Worm (Caenorhabditis elegans) whole organism, late embryonic: ENCODE results near the gene fipp-1.

Experiments
- C08G9.2 ChIP-seq: sonication (generic microtip); optimal IDR thresholded peaks from 2 replicates; lab custom pipeline; 2016; ENCODE audit warnings: mild to moderate bottlenecking, missing genetic modification characterization, moderate library complexity, missing compliant biosample characterization
- C38D4.7 ChIP-seq: fragments of 200-800 bp; sonication (Bioruptor generic); optimal IDR thresholded peaks from 2 replicates; lab custom pipeline; 2018; ENCODE audit warnings: mild to moderate bottlenecking, missing genetic modification characterization, moderate library complexity, missing compliant biosample characterization
- K02D7.2 ChIP-seq: sonication (generic microtip); optimal IDR thresholded peaks from 2 replicates; lab custom pipeline; 2017; ENCODE audit warnings: mild to moderate bottlenecking, missing genetic modification characterization, missing compliant biosample characterization
- T23F11.4 ChIP-seq: fragments of 200-800 bp; sonication (Bioruptor generic); optimal IDR thresholded peaks from 2 replicates; lab custom pipeline; 2018; ENCODE audit warnings: mild to moderate bottlenecking, missing genetic modification characterization, missing compliant biosample characterization
- Y22D7AL.16 ChIP-seq: sonication (generic microtip); optimal IDR thresholded peaks from 2 replicates; lab custom pipeline; 2016; ENCODE audit warnings: missing genetic modification characterization, missing compliant biosample characterization
- ceh-18 ChIP-seq: sonication (generic microtip); optimal IDR thresholded peaks from 2 replicates; lab custom pipeline; 2016; ENCODE audit warnings: missing genetic modification characterization, missing compliant biosample characterization
- ceh-19 ChIP-seq: fragments of 200-800 bp; sonication (Bioruptor generic); optimal IDR thresholded peaks from 2 replicates; lab custom pipeline; 2018; ENCODE audit warnings: mild to moderate bottlenecking, missing genetic modification characterization, missing compliant biosample characterization
- ceh-2 ChIP-seq: sonication (generic microtip); optimal IDR thresholded peaks from 2 replicates; lab custom pipeline; 2016; ENCODE audit warnings: missing genotype, missing genetic modification characterization, missing compliant biosample characterization
- ceh-30 ChIP-seq: fragments of 150-350 bp; optimal IDR thresholded peaks from 2 replicates; lab custom pipeline; 2014; ENCODE audit warnings: missing biosample characterization, missing genetic modification characterization
- ceh-31 ChIP-seq: sonication (generic microtip); optimal IDR thresholded peaks from 2 replicates; lab custom pipeline; 2016; ENCODE audit warnings: missing genetic modification characterization, missing compliant biosample characterization
- ceh-45 ChIP-seq: fragments of 200-800 bp; sonication (Bioruptor generic); IDR thresholded peaks from 2 replicates; pipeline ENCODE4 v1.3.6; 2022; ENCODE audit warnings: missing genetic modification reagents, missing genetic modification characterization, missing compliant biosample characterization
- ceh-48 ChIP-seq: sonication (generic microtip); optimal IDR thresholded peaks from 2 replicates; lab custom pipeline; 2016; ENCODE audit warnings: missing genetic modification characterization, inconsistent platforms, missing compliant biosample characterization
- ceh-6 ChIP-seq: fragments of 200-800 bp; sonication (Bioruptor generic); optimal IDR thresholded peaks from 2 replicates; lab custom pipeline; 2018; ENCODE audit warnings: mild to moderate bottlenecking, missing genetic modification characterization, missing compliant biosample characterization
- che-1 ChIP-seq: sonication (generic microtip); optimal IDR thresholded peaks from 2 replicates; lab custom pipeline; 2016; ENCODE audit warnings: mild to moderate bottlenecking, missing genetic modification characterization, missing compliant biosample characterization
- dmd-4 ChIP-seq: sonication (generic microtip); optimal IDR thresholded peaks from 2 replicates; lab custom pipeline; 2016; ENCODE audit warnings: borderline replicate concordance, missing genetic modification characterization, missing compliant biosample characterization
- dve-1 ChIP-seq: sonication (generic microtip); optimal IDR thresholded peaks from 2 replicates; lab custom pipeline; 2017; ENCODE audit warnings: antibody characterized with exemption, mild to moderate bottlenecking, missing genetic modification characterization, missing compliant biosample characterization
- eyg-1 ChIP-seq: sonication (generic microtip); optimal IDR thresholded peaks from 2 replicates; lab custom pipeline; 2016; ENCODE audit warnings: missing genotype, missing genetic modification characterization, missing compliant biosample characterization
- fax-1 ChIP-seq: sonication (generic microtip); optimal IDR thresholded peaks from 2 replicates; lab custom pipeline; 2016; ENCODE audit warnings: missing genotype, missing genetic modification characterization, missing compliant biosample characterization
- fkh-6 ChIP-seq: sonication (generic microtip); optimal IDR thresholded peaks from 2 replicates; lab custom pipeline; 2016; ENCODE audit warnings: missing genetic modification characterization, missing compliant biosample characterization
- gmeb-2 ChIP-seq: sonication (generic microtip); optimal IDR thresholded peaks from 2 replicates; lab custom pipeline; 2016; ENCODE audit warnings: missing genetic modification characterization, inconsistent platforms, missing compliant biosample characterization
- hlh-30 ChIP-seq: sonication (generic microtip); optimal IDR thresholded peaks from 2 replicates; lab custom pipeline; 2017; ENCODE audit warnings: antibody characterized with exemption, missing genetic modification characterization, missing compliant biosample characterization; ENCODE audit not compliant: insufficient read depth
- hlh-6 ChIP-seq: sonication (generic microtip); optimal IDR thresholded peaks from 2 replicates; lab custom pipeline; 2016; ENCODE audit warnings: missing genotype, missing genetic modification characterization, missing compliant biosample characterization
- hlh-8 ChIP-seq: sonication (generic microtip); optimal IDR thresholded peaks from 2 replicates; lab custom pipeline; 2016; ENCODE audit warnings: missing genotype, missing genetic modification characterization, missing compliant biosample characterization
- lim-6 ChIP-seq: sonication (generic microtip); optimal IDR thresholded peaks from 2 replicates; lab custom pipeline; 2016; ENCODE audit warnings: missing genetic modification characterization, missing compliant biosample characterization
- madf-2 ChIP-seq: sonication (generic microtip); optimal IDR thresholded peaks from 2 replicates; lab custom pipeline; 2017; ENCODE audit warnings: missing genetic modification characterization, missing compliant biosample characterization
- mec-3 ChIP-seq: sonication (generic microtip); optimal IDR thresholded peaks from 2 replicates; lab custom pipeline; 2016; ENCODE audit warnings: borderline replicate concordance, missing genetic modification characterization, missing compliant biosample characterization
- nfya-1 ChIP-seq: sonication (generic microtip); optimal IDR thresholded peaks from 2 replicates; lab custom pipeline; 2017; ENCODE audit warnings: missing genetic modification characterization, mild to moderate bottlenecking, missing compliant biosample characterization, antibody characterized with exemption, moderate library complexity
- nhr-11 ChIP-seq: fragments of 150-350 bp; optimal IDR thresholded peaks from 2 replicates; lab custom pipeline; 2014; ENCODE audit warnings: missing biosample characterization, missing genetic modification characterization
- nhr-232 ChIP-seq: sonication (generic microtip); optimal IDR thresholded peaks from 2 replicates; lab custom pipeline; 2016; ENCODE audit warnings: missing genetic modification characterization, missing compliant biosample characterization
- odd-2 ChIP-seq: sonication (generic microtip); optimal IDR thresholded peaks from 2 replicates; lab custom pipeline; 2017; ENCODE audit warnings: antibody characterized with exemption, mild to moderate bottlenecking, missing genetic modification characterization, missing compliant biosample characterization
- pat-9 ChIP-seq: fragments of 200-800 bp; sonication (Bioruptor generic); optimal IDR thresholded peaks from 2 replicates; lab custom pipeline; 2018; ENCODE audit warnings: mild to moderate bottlenecking, missing genetic modification characterization, moderate library complexity, missing compliant biosample characterization
- pax-1 ChIP-seq: fragments of 150-350 bp; optimal IDR thresholded peaks from 2 replicates; lab custom pipeline; 2014; ENCODE audit warnings: missing biosample characterization, missing genetic modification characterization
- pha-4 ChIP-seq: fragments of 150-350 bp; optimal IDR thresholded peaks from 2 replicates; lab custom pipeline; 2018; ENCODE audit warnings: missing biosample characterization, missing genetic modification reagents, missing genetic modification characterization
- rnt-1 ChIP-seq: sonication (generic microtip); optimal IDR thresholded peaks from 2 replicates; lab custom pipeline; 2016; ENCODE audit warnings: missing genetic modification characterization, missing compliant biosample characterization
- sdc-2 ChIP-seq: sonication (generic microtip); optimal IDR thresholded peaks from 2 replicates; lab custom pipeline; 2016; ENCODE audit warnings: missing genotype, missing genetic modification characterization, missing compliant biosample characterization
- sox-2 ChIP-seq: fragments of 200-800 bp; sonication (Bioruptor generic); IDR thresholded peaks from 2 replicates; pipeline ENCODE4 v1.3.6; 2022; ENCODE audit warnings: missing genetic modification reagents, missing genetic modification characterization, missing compliant biosample characterization
- sox-4 ChIP-seq: sonication (generic microtip); optimal IDR thresholded peaks from 2 replicates; lab custom pipeline; 2017; ENCODE audit warnings: mild to moderate bottlenecking, missing genetic modification characterization, inconsistent platforms, missing compliant biosample characterization
- syd-9 ChIP-seq: sonication (generic microtip); optimal IDR thresholded peaks from 2 replicates; lab custom pipeline; 2016; ENCODE audit warnings: mild to moderate bottlenecking, missing genetic modification characterization, moderate library complexity, missing compliant biosample characterization
- tbx-7 ChIP-seq: sonication (generic microtip); optimal IDR thresholded peaks from 2 replicates; lab custom pipeline; 2016; ENCODE audit warnings: missing genotype, missing genetic modification characterization, missing compliant biosample characterization
- unc-3 ChIP-seq, 2 experiments: fragments of 200-800 bp in 1 of 2; sonication (Bioruptor generic) in 1 of 2; sonication (generic microtip) in 1 of 2; conservative IDR thresholded peaks in 1 of 2; optimal IDR thresholded peaks in 1 of 2; 2 replicates each; pipeline versions ENCODE4 v1.3.6 to Lab custom; 2016 to 2022; ENCODE audit warnings: missing compliant biosample characterization in 2 of 2, missing genetic modification characterization in 2 of 2, missing genetic modification reagents in 1 of 2
- unc-42 ChIP-seq: sonication (generic microtip); optimal IDR thresholded peaks from 2 replicates; lab custom pipeline; 2016; ENCODE audit warnings: missing genotype, missing genetic modification characterization, missing compliant biosample characterization
- unc-55 ChIP-seq: sonication (generic microtip); optimal IDR thresholded peaks from 2 replicates; lab custom pipeline; 2017; ENCODE audit warnings: missing biosample characterization, missing genetic modification reagents, missing genetic modification characterization
- unc-86 ChIP-seq: sonication (generic microtip); optimal IDR thresholded peaks from 2 replicates; lab custom pipeline; 2016; ENCODE audit warnings: missing genetic modification characterization, missing compliant biosample characterization
- zip-5 ChIP-seq: sonication (generic microtip); optimal IDR thresholded peaks from 2 replicates; lab custom pipeline; 2016; ENCODE audit warnings: missing genetic modification characterization, missing compliant biosample characterization
- ztf-16 ChIP-seq: sonication (generic microtip); optimal IDR thresholded peaks from 2 replicates; lab custom pipeline; 2017; ENCODE audit warnings: missing genetic modification characterization, missing compliant biosample characterization

Gene fipp-1

DNA sequence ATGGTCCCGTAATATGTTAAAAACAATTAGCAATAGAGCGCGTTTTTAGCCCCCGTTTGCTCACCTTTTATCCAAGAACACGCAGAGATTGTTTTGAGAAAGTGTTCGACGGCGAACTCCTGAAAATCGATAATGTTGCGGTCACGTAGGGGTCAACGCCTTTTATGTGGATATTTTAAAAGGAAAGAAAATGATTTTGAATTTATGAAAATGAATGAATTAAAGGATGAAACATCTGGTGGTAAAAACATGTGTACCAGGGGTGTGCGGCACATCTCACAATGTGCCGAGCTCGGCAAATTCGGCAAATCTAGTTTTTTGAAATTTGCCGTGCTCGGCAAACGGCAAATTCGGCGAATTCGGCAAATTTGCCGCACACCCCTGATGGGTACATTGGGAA lies 28.5 kb downstream of the fipp-1 start, which contains the start of gene F13A2.4:
Gene F13A2.4, minus strand, starts transcription at position 101 of the 400 bp plus-strand sequence.
- TF ChIP-seq gmeb-2 (tag; lab: Kevin White, UChicago) (no peak), pax-1 (tag; lab: Kevin White, UChicago) (no peak), sox-4 (tag; lab: Kevin White, UChicago) (no peak), nhr-232 (tag; lab: Kevin White, UChicago) (no peak), hlh-6 (tag; lab: Kevin White, UChicago) (no peak), Y22D7AL.16 (no peak), odd-2 (tag; lab: Kevin White, UChicago) (no peak), nfya-1 (tag; lab: Kevin White, UChicago) (no peak), ceh-30 (tag; lab: Kevin White, UChicago) (no peak), sdc-2 (tag; lab: Kevin White, UChicago) (no peak), lim-6 (tag; lab: Kevin White, UChicago) (no peak), unc-86 (tag; lab: Kevin White, UChicago) (no peak), eyg-1 (no peak), syd-9 (tag; lab: Kevin White, UChicago) (no peak), ceh-6 (GFP tag; lab: Kevin White, UChicago) (no peak), ceh-48 (tag; lab: Kevin White, UChicago) (no peak), ceh-31 (no peak)

DNA sequence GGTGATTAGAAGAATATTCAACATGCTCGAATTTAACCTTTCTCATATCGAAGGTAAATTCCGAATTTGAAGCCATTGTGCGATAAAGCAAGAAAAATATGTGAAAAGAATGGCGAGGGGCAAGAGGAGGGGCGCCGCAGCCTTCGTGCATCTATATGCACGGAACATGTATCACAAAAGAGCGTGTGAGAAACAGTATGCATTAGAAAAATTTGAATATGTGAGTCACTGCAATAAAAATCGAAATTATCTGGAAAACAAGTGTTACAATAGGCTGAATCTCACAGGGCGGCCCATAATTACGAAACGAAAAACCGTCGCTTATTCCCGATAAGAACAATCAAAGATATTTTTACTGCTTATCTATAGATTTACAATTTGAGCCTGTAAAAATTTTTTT lies 30.3 kb downstream of the fipp-1 start, which contains the start of gene F13A2.5:
Gene F13A2.5, minus strand, starts transcription at position 101 of the 400 bp plus-strand sequence.
- no peak for TF ChIP-seq che-1 (tag; lab: Kevin White, UChicago)
- no peak for TF ChIP-seq ceh-18
- no peak for TF ChIP-seq dve-1 (tag; lab: Kevin White, UChicago)
- TF ChIP-seq pha-4 = no peak
- no peak for TF ChIP-seq K02D7.2 (tag; lab: Kevin White, UChicago)
- TF ChIP-seq syd-9 (tag; lab: Kevin White, UChicago) = no peak
- no peak for TF ChIP-seq unc-42 (tag; lab: Kevin White, UChicago)
- no peak for TF ChIP-seq hlh-30 (tag; lab: Kevin White, UChicago)
- no peak for TF ChIP-seq sox-4 (tag; lab: Kevin White, UChicago)
- no peak for TF ChIP-seq pat-9 (tag; lab: Kevin White, UChicago)
- no peak for TF ChIP-seq nhr-232 (tag; lab: Kevin White, UChicago)
- no peak for TF ChIP-seq dmd-4
- TF ChIP-seq odd-2 (tag; lab: Kevin White, UChicago) = no peak
- no peak for TF ChIP-seq rnt-1 (tag; lab: Kevin White, UChicago)
- no peak for TF ChIP-seq madf-2 (tag; lab: Kevin White, UChicago)
- no peak for TF ChIP-seq lim-6 (tag; lab: Kevin White, UChicago)
- no peak for TF ChIP-seq ceh-31
- no peak for TF ChIP-seq unc-55 (GFP tag; lab: Kevin White, UChicago)

DNA sequence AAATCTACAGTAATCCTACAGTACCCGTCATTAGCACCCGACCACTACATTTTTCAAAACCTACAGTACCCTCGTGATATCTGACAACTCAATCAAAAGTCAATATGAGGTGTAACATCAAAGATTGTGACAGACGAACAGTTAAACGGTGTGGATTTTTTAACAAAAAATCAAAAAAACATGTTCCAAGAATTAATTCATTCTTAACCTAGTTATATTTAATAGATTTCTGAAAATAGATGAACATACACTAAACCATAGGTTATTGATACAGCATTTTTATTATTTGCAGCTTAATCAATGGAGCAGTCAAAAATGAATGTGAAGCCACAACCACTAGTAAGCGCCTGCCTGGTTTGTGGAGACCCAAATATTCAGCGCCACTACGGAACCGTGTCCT lies 35.9 kb downstream of the fipp-1 start, which contains the start of gene nhr-118:
Gene nhr-118, plus strand, starts transcription at position 301 of the 400 bp plus-strand sequence.
- TF ChIP-seq hlh-30 (tag; lab: Kevin White, UChicago) = no peak
- no peak for TF ChIP-seq pat-9 (tag; lab: Kevin White, UChicago)
- TF ChIP-seq zip-5 (tag; lab: Kevin White, UChicago) = no peak
- no peak for TF ChIP-seq sox-2
- TF ChIP-seq T23F11.4 (GFP tag; lab: Kevin White, UChicago) = no peak
- no peak for TF ChIP-seq rnt-1 (tag; lab: Kevin White, UChicago)
- no peak for TF ChIP-seq unc-3 (GFP tag; conservative IDR thresholded peaks at IDR 0.05; lab: Robert Waterston, UW)
- TF ChIP-seq unc-3 (tag; optimal IDR thresholded peaks at IDR 0.05; lab: Kevin White, UChicago) = no peak
- TF ChIP-seq eyg-1 = no peak
- TF ChIP-seq sdc-2 (tag; lab: Kevin White, UChicago) = no peak
- TF ChIP-seq C38D4.7 = no peak

DNA sequence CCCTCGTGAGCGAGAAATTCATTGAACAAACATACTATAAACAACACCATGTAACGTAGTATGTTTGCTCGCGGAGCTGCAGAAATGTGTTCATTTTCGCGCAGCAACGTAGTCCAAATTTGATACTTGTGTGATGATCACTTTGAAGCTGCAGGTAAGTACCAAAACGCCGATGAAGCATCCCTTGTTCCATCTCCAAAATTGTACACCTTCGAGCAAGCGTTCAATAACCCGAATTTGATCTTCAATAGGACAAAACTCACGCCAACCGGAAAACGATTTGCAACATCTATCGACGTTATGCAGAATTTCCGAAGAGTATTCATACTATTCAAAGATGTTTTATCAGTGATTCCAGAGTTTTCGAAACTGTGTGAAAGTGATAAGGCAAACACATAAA lies 39.0 kb downstream of the fipp-1 start, which contains the start of gene Y47D7A.3:
Gene Y47D7A.3, plus strand, starts transcription at position 301 of the 400 bp plus-strand sequence.
- no peak for TF ChIP-seq Y22D7AL.16
- no peak for TF ChIP-seq tbx-7
- no peak for TF ChIP-seq fax-1 (tag; lab: Kevin White, UChicago)
- TF ChIP-seq ceh-2 (tag; lab: Kevin White, UChicago) = no peak
- TF ChIP-seq hlh-6 (tag; lab: Kevin White, UChicago) = no peak
- TF ChIP-seq C08G9.2 (tag; lab: Kevin White, UChicago) = no peak
- TF ChIP-seq nhr-11 (tag; lab: Kevin White, UChicago) = no peak
- no peak for TF ChIP-seq lim-6 (tag; lab: Kevin White, UChicago)
- no peak for TF ChIP-seq mec-3 (tag; lab: Kevin White, UChicago)
- TF ChIP-seq ztf-16 (tag; lab: Kevin White, UChicago) = no peak
- TF ChIP-seq ceh-45 (GFP tag; lab: Robert Waterston, UW) = no peak
- no peak for TF ChIP-seq fkh-6 (tag; lab: Kevin White, UChicago)
- TF ChIP-seq pat-9 (tag; lab: Kevin White, UChicago) = no peak
- no peak for TF ChIP-seq hlh-8 (tag; lab: Kevin White, UChicago)
- TF ChIP-seq unc-86 (tag; lab: Kevin White, UChicago) = no peak
- no peak for TF ChIP-seq eyg-1
- no peak for TF ChIP-seq zip-5 (tag; lab: Kevin White, UChicago)
- no peak for TF ChIP-seq ceh-18
- TF ChIP-seq ceh-19 (GFP tag; lab: Kevin White, UChicago) = no peak
